Worm (Caenorhabditis elegans) whole organism, L4 larva: Measurements from ENCODE around the gene saeg-2.
A peak's percentile ranks its signal among the peaks of the same experiment; 100 is the strongest.

ENCODE experiments used
- F10B5.3 ChIP-seq: sonication (generic microtip); optimal IDR thresholded peaks from 2 replicates; lab custom pipeline; 2016; ENCODE audit warnings: mild to moderate bottlenecking, missing genetic modification characterization, missing compliant biosample characterization
- F37D6.2 ChIP-seq: sonication (generic microtip); optimal IDR thresholded peaks from 2 replicates; lab custom pipeline; 2016; ENCODE audit warnings: mild to moderate bottlenecking, missing genetic modification characterization, missing compliant biosample characterization
- F49E8.2 ChIP-seq: sonication (generic microtip); optimal IDR thresholded peaks from 2 replicates; lab custom pipeline; 2016; ENCODE audit warnings: missing compliant biosample characterization, mild to moderate bottlenecking, missing genetic modification characterization, borderline replicate concordance
- R02D3.7 ChIP-seq: fragments of 150-350 bp; sonication (generic microtip); optimal IDR thresholded peaks from 3 replicates; lab custom pipeline; 2014; ENCODE audit warnings: missing biosample characterization, missing genetic modification characterization
- Y48G9A.11 ChIP-seq: fragments of 200-800 bp; sonication (Bioruptor generic); IDR thresholded peaks from 2 replicates; pipeline ENCODE4 v1.3.6; 2022; ENCODE audit warnings: missing genetic modification reagents, missing genetic modification characterization, missing compliant biosample characterization
- Y75B8A.6 ChIP-seq: fragments of 200-800 bp; sonication (Bioruptor generic); IDR thresholded peaks from 2 replicates; pipeline ENCODE4 v1.3.6; 2022; ENCODE audit warnings: missing genetic modification reagents, missing genetic modification characterization, missing compliant biosample characterization
- arid-1 ChIP-seq: fragments of 200-800 bp; sonication (Bioruptor generic); conservative IDR thresholded peaks from 2 replicates; pipeline ENCODE4 v1.3.6; 2022; ENCODE audit warnings: missing genetic modification reagents, missing genetic modification characterization, missing compliant biosample characterization
- ceh-32 ChIP-seq: sonication (generic microtip); optimal IDR thresholded peaks from 2 replicates; lab custom pipeline; 2016; ENCODE audit warnings: mild to moderate bottlenecking, missing genetic modification characterization, missing compliant biosample characterization; ENCODE audit not compliant: poor library complexity
- ceh-62 ChIP-seq: sonication (generic microtip); optimal IDR thresholded peaks from 2 replicates; lab custom pipeline; 2017; ENCODE audit warnings: missing biosample characterization, missing genetic modification characterization
- ceh-82 ChIP-seq: sonication (generic microtip); optimal IDR thresholded peaks from 2 replicates; lab custom pipeline; 2017; ENCODE audit warnings: missing biosample characterization, missing genetic modification characterization
- cey-2 ChIP-seq: sonication (generic microtip); optimal IDR thresholded peaks from 3 replicates; lab custom pipeline; 2017; ENCODE audit warnings: missing genetic modification characterization, mild to moderate bottlenecking, missing compliant biosample characterization, antibody characterized with exemption, borderline replicate concordance; ENCODE audit not compliant: insufficient read depth
- ctbp-1 ChIP-seq: fragments of 200-800 bp; sonication (Bioruptor generic); IDR thresholded peaks from 2 replicates; pipeline ENCODE4 v1.3.6; 2022; ENCODE audit warnings: missing genetic modification reagents, missing genetic modification characterization, missing compliant biosample characterization
- daf-19 ChIP-seq: fragments of 200-800 bp; sonication (Bioruptor generic); conservative IDR thresholded peaks from 2 replicates; pipeline ENCODE4 v1.3.6; 2022; ENCODE audit warnings: missing genetic modification characterization, missing compliant biosample characterization
- daf-8 ChIP-seq: fragments of 200-800 bp; sonication (Bioruptor generic); IDR thresholded peaks from 2 replicates; pipeline ENCODE4 v1.3.6; 2022; ENCODE audit warnings: missing genetic modification characterization, missing compliant biosample characterization
- dmd-8 ChIP-seq: fragments of 200-800 bp; sonication (Bioruptor generic); IDR thresholded peaks from 2 replicates; pipeline ENCODE4 v1.3.6; 2022; ENCODE audit warnings: missing genetic modification characterization, missing compliant biosample characterization
- dmd-9 ChIP-seq: fragments of 200-800 bp; sonication (Bioruptor generic); IDR thresholded peaks from 2 replicates; pipeline ENCODE4 v1.3.6; 2022; ENCODE audit warnings: missing genetic modification reagents, missing genetic modification characterization, missing compliant biosample characterization
- dpl-1 ChIP-seq: fragments of 150-350 bp; optimal IDR thresholded peaks from 2 replicates; lab custom pipeline; 2014; ENCODE audit warnings: missing biosample characterization, missing genetic modification reagents, missing genetic modification characterization
- egl-27 ChIP-seq: sonication (generic microtip); optimal IDR thresholded peaks from 3 replicates; lab custom pipeline; 2017; ENCODE audit warnings: missing biosample characterization, missing genetic modification reagents, missing genetic modification characterization
- fos-1 ChIP-seq: fragments of 150-350 bp; optimal IDR thresholded peaks from 2 replicates; lab custom pipeline; 2014; ENCODE audit warnings: missing biosample characterization, missing genetic modification characterization
- gei-8 ChIP-seq: fragments of 200-800 bp; sonication (Bioruptor generic); optimal IDR thresholded peaks from 2 replicates; lab custom pipeline; 2018; ENCODE audit warnings: mild to moderate bottlenecking, missing genetic modification characterization, missing compliant biosample characterization
- hlh-11 ChIP-seq: fragments of 200-800 bp; sonication (Bioruptor generic); optimal IDR thresholded peaks from 2 replicates; lab custom pipeline; 2018; ENCODE audit warnings: mild to moderate bottlenecking, missing genetic modification characterization, missing compliant biosample characterization
- hlh-30 ChIP-seq: sonication (generic microtip); optimal IDR thresholded peaks from 2 replicates; lab custom pipeline; 2017; ENCODE audit warnings: antibody characterized with exemption, mild to moderate bottlenecking, missing genetic modification characterization, missing compliant biosample characterization; ENCODE audit not compliant: insufficient read depth
- hmg-1.1 ChIP-seq: fragments of 200-800 bp; sonication (Bioruptor generic); IDR thresholded peaks from 2 replicates; pipeline ENCODE4 v1.3.6; 2022; ENCODE audit warnings: missing genetic modification reagents, missing genetic modification characterization, missing compliant biosample characterization
- jun-1 ChIP-seq: fragments of 150-350 bp; optimal IDR thresholded peaks from 2 replicates; lab custom pipeline; 2014; ENCODE audit warnings: missing biosample characterization, missing genetic modification reagents, missing genetic modification characterization
- lin-15B ChIP-seq: fragments of 150-350 bp; sonication (generic microtip); optimal IDR thresholded peaks from 3 replicates; lab custom pipeline; 2014; ENCODE audit warnings: missing biosample characterization, missing genetic modification characterization
- lin-29 ChIP-seq: fragments of 200-800 bp; sonication (Bioruptor generic); IDR thresholded peaks from 2 replicates; pipeline ENCODE4 v1.3.6; 2022; ENCODE audit warnings: missing genetic modification reagents, missing genetic modification characterization, missing compliant biosample characterization
- lir-3 ChIP-seq: sonication (generic microtip); optimal IDR thresholded peaks from 2 replicates; lab custom pipeline; 2016; ENCODE audit warnings: mild to moderate bottlenecking, missing genetic modification characterization, missing compliant biosample characterization
- lsy-2 ChIP-seq, 2 experiments: fragments of 150-350 bp in 1 of 2; sonication (generic microtip) in 1 of 2; optimal IDR thresholded peaks; 2 replicates each; lab custom pipeline; 2014 to 2017; ENCODE audit warnings: missing biosample characterization in 2 of 2, missing genetic modification characterization in 2 of 2
- madf-9 ChIP-seq: fragments of 200-800 bp; sonication (Bioruptor generic); conservative IDR thresholded peaks from 2 replicates; pipeline ENCODE4 v1.3.6; 2022; ENCODE audit warnings: missing genetic modification reagents, missing genetic modification characterization, missing compliant biosample characterization
- mdl-1 ChIP-seq, 2 experiments: fragments of 150-350 bp in 1 of 2; sonication (generic microtip) in 1 of 2; optimal IDR thresholded peaks; 2 replicates each; lab custom pipeline; 2014 to 2017; ENCODE audit warnings: missing biosample characterization in 2 of 2, missing genetic modification characterization in 2 of 2
- mdt-29 ChIP-seq: fragments of 200-800 bp; sonication (Bioruptor generic); IDR thresholded peaks from 2 replicates; pipeline ENCODE4 v1.3.6; 2022; ENCODE audit warnings: missing genetic modification reagents, missing genetic modification characterization, missing compliant biosample characterization
- mep-1 ChIP-seq: fragments of 150-350 bp; sonication (generic microtip); optimal IDR thresholded peaks from 3 replicates; lab custom pipeline; 2014; ENCODE audit warnings: missing biosample characterization, missing genetic modification characterization
- mes-2 ChIP-seq: sonication (generic microtip); optimal IDR thresholded peaks from 2 replicates; lab custom pipeline; 2016; ENCODE audit warnings: missing genotype, mild to moderate bottlenecking, missing genetic modification characterization, missing compliant biosample characterization; ENCODE audit not compliant: poor library complexity, severe bottlenecking
- mxl-2 ChIP-seq: fragments of 200-800 bp; sonication (Bioruptor generic); conservative IDR thresholded peaks from 2 replicates; pipeline ENCODE4 v1.3.6; 2022; ENCODE audit warnings: missing genetic modification reagents, missing genetic modification characterization, missing compliant biosample characterization
- nhr-10 ChIP-seq: fragments of 150-350 bp; optimal IDR thresholded peaks from 2 replicates; lab custom pipeline; 2014; ENCODE audit warnings: missing biosample characterization, missing genetic modification characterization
- nhr-11 ChIP-seq: fragments of 150-350 bp; optimal IDR thresholded peaks from 2 replicates; lab custom pipeline; 2014; ENCODE audit warnings: missing biosample characterization, missing genetic modification characterization
- nhr-28 ChIP-seq: fragments of 150-350 bp; optimal IDR thresholded peaks from 2 replicates; lab custom pipeline; 2014; ENCODE audit warnings: missing biosample characterization, missing genetic modification characterization
- nhr-48 ChIP-seq: sonication (generic microtip); optimal IDR thresholded peaks from 2 replicates; lab custom pipeline; 2016; ENCODE audit warnings: mild to moderate bottlenecking, missing genetic modification characterization, missing compliant biosample characterization
- nhr-76 ChIP-seq: fragments of 150-350 bp; optimal IDR thresholded peaks from 2 replicates; lab custom pipeline; 2014; ENCODE audit warnings: missing biosample characterization, missing genetic modification characterization
- nhr-77 ChIP-seq: fragments of 150-350 bp; optimal IDR thresholded peaks from 2 replicates; lab custom pipeline; 2014; ENCODE audit warnings: missing biosample characterization, missing genetic modification characterization
- pha-4 ChIP-seq, 2 experiments: fragments of 150-350 bp in 1 of 2; fragments of 200-800 bp in 1 of 2; sonication (Bioruptor generic) in 1 of 2; IDR thresholded peaks in 1 of 2; optimal IDR thresholded peaks in 1 of 2; 2 replicates each; pipeline versions ENCODE4 v1.3.6 to Lab custom; 2014 to 2022; ENCODE audit warnings: missing genetic modification characterization in 2 of 2, missing genetic modification reagents in 2 of 2, missing biosample characterization in 1 of 2, missing compliant biosample characterization in 1 of 2
- php-3 ChIP-seq: fragments of 200-800 bp; sonication (Bioruptor generic); IDR thresholded peaks from 2 replicates; pipeline ENCODE4 v1.3.6; 2022; ENCODE audit warnings: missing genetic modification reagents, missing genetic modification characterization, missing compliant biosample characterization
- rbr-2 ChIP-seq: sonication (generic microtip); optimal IDR thresholded peaks from 2 replicates; lab custom pipeline; 2016; ENCODE audit warnings: missing genotype, missing genetic modification characterization, missing compliant biosample characterization
- sdz-12 ChIP-seq: fragments of 200-800 bp; sonication (Bioruptor generic); optimal IDR thresholded peaks from 2 replicates; lab custom pipeline; 2018; ENCODE audit warnings: mild to moderate bottlenecking, missing genetic modification characterization, missing compliant biosample characterization
- snpc-1.2 ChIP-seq: fragments of 200-800 bp; sonication (Bioruptor generic); IDR thresholded peaks from 2 replicates; pipeline ENCODE4 v1.3.6; 2022; ENCODE audit warnings: missing genetic modification reagents, missing genetic modification characterization, missing compliant biosample characterization
- spr-1 ChIP-seq: sonication (generic microtip); optimal IDR thresholded peaks from 2 replicates; lab custom pipeline; 2016; ENCODE audit warnings: mild to moderate bottlenecking, missing genetic modification characterization, missing compliant biosample characterization
- spr-3 ChIP-seq: fragments of 200-800 bp; sonication (Bioruptor generic); optimal IDR thresholded peaks from 2 replicates; lab custom pipeline; 2018; ENCODE audit warnings: mild to moderate bottlenecking, missing genetic modification characterization, missing compliant biosample characterization
- unc-130 ChIP-seq: sonication (generic microtip); optimal IDR thresholded peaks from 2 replicates; lab custom pipeline; 2016; ENCODE audit warnings: missing genetic modification reagents, missing genetic modification characterization, missing compliant biosample characterization
- unc-39 ChIP-seq: sonication (generic microtip); optimal IDR thresholded peaks from 2 replicates; lab custom pipeline; 2017; ENCODE audit warnings: missing biosample characterization, missing genetic modification characterization
- unc-62 ChIP-seq, 3 experiments: fragments of 150-350 bp in 1 of 3; sonication (generic microtip); optimal IDR thresholded peaks in 2 of 3; peaks in 1 of 3; 1 replicate in 1 of 3; 2 replicates in 2 of 3; lab custom pipeline; 2014 to 2017; ENCODE audit warnings: missing biosample characterization in 3 of 3, missing genetic modification characterization in 3 of 3, missing genetic modification reagents in 3 of 3, missing genotype in 1 of 3
- zip-2 ChIP-seq: fragments of 150-350 bp; optimal IDR thresholded peaks from 2 replicates; lab custom pipeline; 2014; ENCODE audit warnings: missing biosample characterization, missing genetic modification characterization

The saeg-2 gene

DNA sequence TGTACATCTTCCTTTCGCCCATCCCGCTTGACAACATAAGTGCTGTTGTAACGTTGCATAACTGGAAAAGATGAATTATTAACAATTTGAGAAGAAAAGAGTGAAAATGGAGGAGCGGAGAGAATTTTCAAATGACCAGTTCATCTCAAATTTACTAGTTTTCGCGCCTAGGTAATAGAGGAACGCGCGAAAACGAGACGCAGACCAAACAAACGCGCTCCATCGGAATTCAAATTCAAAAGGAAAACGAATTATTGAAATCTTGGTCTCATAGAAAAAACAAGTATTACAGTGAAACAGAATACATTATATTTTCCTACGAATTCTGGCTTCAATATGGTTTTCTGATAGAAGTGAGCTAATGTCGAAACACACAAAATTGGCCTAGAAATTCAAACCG, 12.0 kb upstream of the saeg-2 start:
- TF ChIP-seq cey-2 (tag; lab: Kevin White, UChicago): no peak
- no peak for TF ChIP-seq nhr-76 (tag; lab: Kevin White, UChicago)
- TF ChIP-seq unc-130 (GFP tag; lab: Kevin White, UChicago): no peak
- no peak for TF ChIP-seq daf-19 (GFP tag; lab: Robert Waterston, UW)
- no peak for TF ChIP-seq ceh-32
- TF ChIP-seq nhr-77 (tag; lab: Kevin White, UChicago): no peak
- peak; percentile 30 for TF ChIP-seq hlh-11 (tag; lab: Kevin White, UChicago)
- TF ChIP-seq fos-1 (tag; lab: Kevin White, UChicago): no peak
- TF ChIP-seq ceh-62 (tag; lab: Kevin White, UChicago): no peak
- peak; percentile 41 for TF ChIP-seq mep-1 (tag; lab: Kevin White, UChicago)
- TF ChIP-seq lin-15B (tag; lab: Kevin White, UChicago): no peak
- TF ChIP-seq arid-1 (GFP tag; lab: Robert Waterston, UW): no peak
- TF ChIP-seq hlh-30 (tag; lab: Kevin White, UChicago): peak; percentile 35
- no peak for TF ChIP-seq mdl-1 (tag; optimal IDR thresholded peaks at IDR 0.05; lab: Kevin White, UChicago)
- no peak for TF ChIP-seq mdt-29
- TF ChIP-seq unc-62 (GFP tag; optimal IDR thresholded peaks at IDR 0.05 in 1 of 2; lab: Kevin White, UChicago): peak in 1 of 2 experiments; percentile 41
- TF ChIP-seq unc-62 (tag; optimal IDR thresholded peaks at IDR 0.05; lab: Kevin White, UChicago): no peak
- no peak for TF ChIP-seq ctbp-1 (GFP tag; lab: Robert Waterston, UW)
- TF ChIP-seq jun-1 (tag; lab: Kevin White, UChicago): no peak
- no peak for TF ChIP-seq daf-8 (GFP tag; lab: Robert Waterston, UW)
- no peak for TF ChIP-seq spr-3 (GFP tag; lab: Kevin White, UChicago)
- no peak for TF ChIP-seq hmg-1.1 (GFP tag; lab: Robert Waterston, UW)
- no peak for TF ChIP-seq gei-8 (GFP tag; lab: Kevin White, UChicago)
- TF ChIP-seq nhr-11 (tag; lab: Kevin White, UChicago): no peak
- TF ChIP-seq zip-2 (tag; lab: Kevin White, UChicago): no peak
- TF ChIP-seq mxl-2 (GFP tag; lab: Robert Waterston, UW): no peak
- TF ChIP-seq R02D3.7 (tag; lab: Kevin White, UChicago): no peak
- peak; percentile 87 for TF ChIP-seq dpl-1 (GFP tag; lab: Kevin White, UChicago)
- no peak for TF ChIP-seq php-3 (GFP tag; lab: Robert Waterston, UW)
- TF ChIP-seq sdz-12 (GFP tag; lab: Kevin White, UChicago): no peak
- no peak for TF ChIP-seq F10B5.3 (tag; lab: Kevin White, UChicago)
- TF ChIP-seq nhr-28 (tag; lab: Kevin White, UChicago): no peak
- TF ChIP-seq nhr-10 (tag; lab: Kevin White, UChicago): no peak
- no peak for TF ChIP-seq nhr-48 (tag; lab: Kevin White, UChicago)
- TF ChIP-seq Y75B8A.6 (GFP tag; lab: Robert Waterston, UW): no peak
- TF ChIP-seq snpc-1.2 (GFP tag; lab: Robert Waterston, UW): no peak
- no peak for TF ChIP-seq dmd-9 (GFP tag; lab: Robert Waterston, UW)
- TF ChIP-seq F49E8.2: no peak
- no peak for TF ChIP-seq F37D6.2 (tag; lab: Kevin White, UChicago)
- TF ChIP-seq mes-2 (tag; lab: Kevin White, UChicago): peak; percentile 39
- no peak for TF ChIP-seq Y48G9A.11 (GFP tag; lab: Robert Waterston, UW)
- TF ChIP-seq lin-29 (GFP tag; lab: Robert Waterston, UW): no peak
- TF ChIP-seq rbr-2: no peak
- no peak for TF ChIP-seq spr-1
- no peak for TF ChIP-seq madf-9 (GFP tag; lab: Robert Waterston, UW)
- TF ChIP-seq pha-4 (GFP tag; IDR thresholded peaks at IDR 0.05; lab: Robert Waterston, UW): no peak
- no peak for TF ChIP-seq pha-4 (tag; optimal IDR thresholded peaks at IDR 0.05; lab: Kevin White, UChicago)
- TF ChIP-seq lir-3 (tag; lab: Kevin White, UChicago): no peak
- no peak for TF ChIP-seq egl-27 (tag; lab: Kevin White, UChicago)
- TF ChIP-seq lsy-2 (tag; optimal IDR thresholded peaks at IDR 0.05; lab: Kevin White, UChicago): peak in 1 of 2 experiments; percentile 66
- TF ChIP-seq ceh-82: no peak
- no peak for TF ChIP-seq dmd-8 (GFP tag; lab: Robert Waterston, UW)
- no peak for TF ChIP-seq unc-39
